Worm (Caenorhabditis elegans): ENCODE data around the gene kcc-1.

kcc-1 gene

ce11 chrIV:7236248-7236772, 30.2 kb downstream of the kcc-1 start (continued):
- no peak for TF ChIP-seq D1046.2 (GFP tag; IDR thresholded peaks at IDR 0.05)
- no peak for TF ChIP-seq nhr-111 (GFP tag; optimal IDR thresholded peaks at IDR 0.05)
- TF ChIP-seq Y5F2A.4 (GFP tag; optimal IDR thresholded peaks at IDR 0.05), result no peak
- no peak for TF ChIP-seq vab-7 (GFP tag; IDR thresholded peaks at IDR 0.05)
- no peak for TF ChIP-seq nhr-6 (tag; optimal IDR thresholded peaks at IDR 0.05)
- TF ChIP-seq saeg-2 (GFP tag; IDR thresholded peaks at IDR 0.05), result no peak
- no peak for TF ChIP-seq Y75B8A.6 (GFP tag; IDR thresholded peaks at IDR 0.05)
- peak in 1 of 2 experiments; percentile 26 for TF ChIP-seq lsy-2 (tag; optimal IDR thresholded peaks at IDR 0.05)
- TF ChIP-seq jun-1 (tag; optimal IDR thresholded peaks at IDR 0.05), result no peak
- TF ChIP-seq nhr-25 (tag; optimal IDR thresholded peaks at IDR 0.05; ENCODE audit: borderline replicate concordance, insufficient read depth), result no peak
- no peak for TF ChIP-seq dmd-9 (GFP tag; IDR thresholded peaks at IDR 0.05)
- no peak for TF ChIP-seq pqm-1 (tag; optimal IDR thresholded peaks at IDR 0.05)
- no peak for TF ChIP-seq madf-5 (GFP tag; IDR thresholded peaks at IDR 0.05)
- TF ChIP-seq php-3 (GFP tag; IDR thresholded peaks at IDR 0.05), result 0 out of 2 replicates have a peak, but pooled peaks have one; percentile 7
- peak; percentile 52 for TF ChIP-seq mxl-3 (GFP tag; optimal IDR thresholded peaks at IDR 0.05)
- TF ChIP-seq nhr-28 (tag; optimal IDR thresholded peaks at IDR 0.05), result no peak
- no peak for TF ChIP-seq nhr-41 (GFP tag; IDR thresholded peaks at IDR 0.05)

ce11 chrIV:7237668-7238214, 31.7 kb downstream of the kcc-1 start, which contains the start of gene elo-3:
Gene elo-3 (plus strand): TSS chrIV:7237718.
- TF ChIP-seq dpl-1 (GFP tag; optimal IDR thresholded peaks at IDR 0.05) (no peak), spr-1 (tag; optimal IDR thresholded peaks at IDR 0.05) (no peak), fkh-10 (GFP tag; optimal IDR thresholded peaks at IDR 0.05) (no peak), mdt-29 (GFP tag; IDR thresholded peaks at IDR 0.05) (no peak), ZK337.2 (GFP tag; IDR thresholded peaks at IDR 0.05) (no peak), daf-19 (GFP tag; conservative IDR thresholded peaks at IDR 0.05) (no peak), nhr-6 (tag; optimal IDR thresholded peaks at IDR 0.05) (no peak), ama-1 (optimal IDR thresholded peaks at IDR 0.05) (no peak), lir-3 (tag; optimal IDR thresholded peaks at IDR 0.05) (no peak), ceh-62 (tag; optimal IDR thresholded peaks at IDR 0.05) (no peak), nhr-48 (tag; optimal IDR thresholded peaks at IDR 0.05) (no peak), nhr-28 (tag; optimal IDR thresholded peaks at IDR 0.05) (peak; percentile 67), nhr-42 (GFP tag; IDR thresholded peaks at IDR 0.05) (no peak), lim-7 (GFP tag; IDR thresholded peaks at IDR 0.05) (no peak), arid-1 (GFP tag; conservative IDR thresholded peaks at IDR 0.05) (no peak), T20F7.1 (GFP tag; optimal IDR thresholded peaks at IDR 0.05) (no peak), unc-62 (GFP tag; optimal IDR thresholded peaks at IDR 0.05 in 1 of 2) (peak in 1 of 2 experiments; percentile 68), unc-62 (tag; optimal IDR thresholded peaks at IDR 0.05) (no peak), zip-11 (GFP tag; IDR thresholded peaks at IDR 0.05) (no peak), dmd-6 (GFP tag; IDR thresholded peaks at IDR 0.05) (peak; percentile 92), lin-1 (GFP tag; IDR thresholded peaks at IDR 0.05) (peak; percentile 65; the same call in 1 of the 2 replicates), ceh-32 (tag; optimal IDR thresholded peaks at IDR 0.05; ENCODE audit: poor library complexity) (no peak), php-3 (GFP tag; IDR thresholded peaks at IDR 0.05) (peak; percentile 47; the same call in 1 of the 2 replicates), lsy-2 (tag; optimal IDR thresholded peaks at IDR 0.05) (no peak), lin-15B (tag; optimal IDR thresholded peaks at IDR 0.05) (no peak), hlh-11 (tag; optimal IDR thresholded peaks at IDR 0.05) (peak; percentile 15), nhr-111 (GFP tag; optimal IDR thresholded peaks at IDR 0.05) (no peak), rbr-2 (tag; optimal IDR thresholded peaks at IDR 0.05) (no peak), tra-1 (GFP tag; IDR thresholded peaks at IDR 0.05) (peak; percentile 77; the same call in 1 of the 2 replicates), daf-16 (GFP tag; optimal IDR thresholded peaks at IDR 0.05) (no peak), daf-16 (tag; optimal IDR thresholded peaks at IDR 0.05) (peak; percentile 51), aha-1 (tag) (peak; percentile 26), duxl-1 (tag; optimal IDR thresholded peaks at IDR 0.05; ENCODE audit: poor library complexity) (no peak), nhr-102 (tag; optimal IDR thresholded peaks at IDR 0.05) (peak; percentile 41), nhr-41 (GFP tag; IDR thresholded peaks at IDR 0.05) (no peak), pqm-1 (tag; optimal IDR thresholded peaks at IDR 0.05) (peak; percentile 75), fos-1 (tag; optimal IDR thresholded peaks at IDR 0.05) (no peak), hmg-1.1 (GFP tag; IDR thresholded peaks at IDR 0.05) (no peak), hlh-30 (tag; optimal IDR thresholded peaks at IDR 0.05; ENCODE audit: insufficient read depth) (no peak)

Data from whole organism, L4 larva.